Worm (Caenorhabditis elegans) whole organism, L2 larva: Measurements from ENCODE around the gene F19C7.4.
A peak's percentile ranks its signal among the peaks of the same experiment; 100 is the strongest.

ENCODE experiments used
- C34F6.9 ChIP-seq: fragments of 150-350 bp; optimal IDR thresholded peaks from 2 replicates; lab custom pipeline; 2014; ENCODE audit warnings: missing biosample characterization, missing genetic modification characterization
- R02D3.7 ChIP-seq: fragments of 150-350 bp; optimal IDR thresholded peaks from 2 replicates; lab custom pipeline; 2014; ENCODE audit warnings: missing biosample characterization, missing genetic modification characterization
- Y55F3AM.14 ChIP-seq: fragments of 200-800 bp; sonication (Bioruptor generic); optimal IDR thresholded peaks from 2 replicates; lab custom pipeline; 2018; ENCODE audit warnings: mild to moderate bottlenecking, missing genetic modification characterization, missing compliant biosample characterization
- alr-1 ChIP-seq: fragments of 150-350 bp; optimal IDR thresholded peaks from 2 replicates; lab custom pipeline; 2014; ENCODE audit warnings: missing biosample characterization, missing genetic modification characterization
- aly-2 ChIP-seq: fragments of 150-350 bp; optimal IDR thresholded peaks from 2 replicates; lab custom pipeline; 2014; ENCODE audit warnings: missing biosample characterization, missing genetic modification characterization
- ama-1 ChIP-seq: fragments of 150-350 bp; optimal IDR thresholded peaks from 2 replicates; lab custom pipeline; 2018; ENCODE audit warnings: inconsistent platforms
- blmp-1 ChIP-seq: sonication (generic microtip); optimal IDR thresholded peaks from 2 replicates; lab custom pipeline; 2017; ENCODE audit warnings: missing genetic modification characterization, mild to moderate bottlenecking, missing compliant biosample characterization, antibody characterized with exemption, moderate library complexity; ENCODE audit not compliant: insufficient read depth
- crh-2 ChIP-seq: sonication (generic microtip); optimal IDR thresholded peaks from 2 replicates; lab custom pipeline; 2017; ENCODE audit warnings: missing biosample characterization, missing genetic modification characterization
- dmd-4 ChIP-seq: sonication (generic microtip); optimal IDR thresholded peaks from 2 replicates; lab custom pipeline; 2017; ENCODE audit warnings: missing biosample characterization, missing genetic modification characterization
- egl-27 ChIP-seq: sonication (generic microtip); optimal IDR thresholded peaks from 3 replicates; lab custom pipeline; 2017; ENCODE audit warnings: missing biosample characterization, missing genetic modification reagents, missing genetic modification characterization
- elt-1 ChIP-seq: fragments of 150-350 bp; optimal IDR thresholded peaks from 2 replicates; lab custom pipeline; 2014; ENCODE audit warnings: missing biosample characterization, missing genetic modification characterization
- elt-3 ChIP-seq: sonication (generic microtip); optimal IDR thresholded peaks from 2 replicates; lab custom pipeline; 2017; ENCODE audit warnings: missing biosample characterization, missing genetic modification characterization
- fos-1 ChIP-seq: fragments of 150-350 bp; optimal IDR thresholded peaks from 2 replicates; lab custom pipeline; 2014; ENCODE audit warnings: missing biosample characterization, missing genetic modification characterization
- lin-13 ChIP-seq: fragments of 150-350 bp; optimal IDR thresholded peaks from 2 replicates; lab custom pipeline; 2014; ENCODE audit warnings: missing biosample characterization, missing genetic modification reagents, missing genetic modification characterization
- mab-5 ChIP-seq: fragments of 150-350 bp; optimal IDR thresholded peaks from 2 replicates; lab custom pipeline; 2014; ENCODE audit warnings: missing biosample characterization, missing genetic modification characterization
- mbf-1 ChIP-seq: sonication (generic microtip); optimal IDR thresholded peaks from 2 replicates; lab custom pipeline; 2017; ENCODE audit warnings: missing biosample characterization, missing genetic modification characterization
- mdl-1 ChIP-seq, 2 experiments: fragments of 150-350 bp in 1 of 2; sonication (generic microtip) in 1 of 2; optimal IDR thresholded peaks; 2 replicates each; lab custom pipeline; 2017; ENCODE audit warnings: missing biosample characterization in 2 of 2, missing genetic modification characterization in 2 of 2
- nhr-10 ChIP-seq: sonication (generic microtip); optimal IDR thresholded peaks from 2 replicates; lab custom pipeline; 2017; ENCODE audit warnings: missing biosample characterization, missing genetic modification characterization
- nhr-11 ChIP-seq: fragments of 150-350 bp; optimal IDR thresholded peaks from 2 replicates; lab custom pipeline; 2014; ENCODE audit warnings: missing biosample characterization, missing genetic modification characterization
- nhr-12 ChIP-seq: fragments of 150-350 bp; optimal IDR thresholded peaks from 2 replicates; lab custom pipeline; 2014; ENCODE audit warnings: missing biosample characterization, missing genetic modification characterization
- nhr-21 ChIP-seq: fragments of 150-350 bp; optimal IDR thresholded peaks from 2 replicates; lab custom pipeline; 2014; ENCODE audit warnings: missing biosample characterization, missing genetic modification characterization
- nhr-6 ChIP-seq: fragments of 150-350 bp; optimal IDR thresholded peaks from 2 replicates; lab custom pipeline; 2014; ENCODE audit warnings: missing biosample characterization, missing genetic modification characterization
- nhr-77 ChIP-seq: fragments of 150-350 bp; optimal IDR thresholded peaks from 2 replicates; lab custom pipeline; 2014; ENCODE audit warnings: missing biosample characterization, missing genetic modification characterization
- peb-1 ChIP-seq: fragments of 150-350 bp; optimal IDR thresholded peaks from 2 replicates; lab custom pipeline; 2014; ENCODE audit warnings: missing biosample characterization, missing genetic modification characterization
- sem-4 ChIP-seq: fragments of 150-350 bp; optimal IDR thresholded peaks from 2 replicates; lab custom pipeline; 2014; ENCODE audit warnings: missing biosample characterization, missing genetic modification reagents, missing genetic modification characterization
- skn-1 ChIP-seq: sonication (generic microtip); optimal IDR thresholded peaks from 2 replicates; lab custom pipeline; 2017; ENCODE audit warnings: missing biosample characterization, missing genetic modification characterization
- sma-3 ChIP-seq: sonication (generic microtip); optimal IDR thresholded peaks from 2 replicates; lab custom pipeline; 2016; ENCODE audit warnings: missing genetic modification reagents, missing genetic modification characterization, missing compliant biosample characterization
- sma-9 ChIP-seq, 2 experiments: fragments of 150-350 bp in 1 of 2; sonication (generic microtip) in 1 of 2; optimal IDR thresholded peaks; 2 replicates each; lab custom pipeline; 2014 to 2016; ENCODE audit warnings: missing genetic modification characterization in 2 of 2, mild to moderate bottlenecking in 1 of 2, missing biosample characterization in 1 of 2, missing compliant biosample characterization in 1 of 2, missing genetic modification reagents in 1 of 2, moderate library complexity in 1 of 2
- snpc-4 ChIP-seq: fragments of 150-350 bp; optimal IDR thresholded peaks from 2 replicates; lab custom pipeline; 2014; ENCODE audit warnings: missing biosample characterization, missing genetic modification characterization
- unc-39 ChIP-seq: fragments of 150-350 bp; optimal IDR thresholded peaks from 2 replicates; lab custom pipeline; 2014; ENCODE audit warnings: missing biosample characterization, missing genetic modification characterization
- unc-55 ChIP-seq: fragments of 150-350 bp; sonication (generic microtip); optimal IDR thresholded peaks from 3 replicates; lab custom pipeline; 2014; ENCODE audit warnings: missing biosample characterization, missing genetic modification reagents, missing genetic modification characterization
- unc-62 ChIP-seq: fragments of 150-350 bp; optimal IDR thresholded peaks from 2 replicates; lab custom pipeline; 2014; ENCODE audit warnings: missing biosample characterization, missing genetic modification reagents, missing genetic modification characterization
- zag-1 ChIP-seq: fragments of 150-350 bp; optimal IDR thresholded peaks from 2 replicates; lab custom pipeline; 2014; ENCODE audit warnings: missing biosample characterization, missing genetic modification characterization
- ztf-11 ChIP-seq: sonication (generic microtip); optimal IDR thresholded peaks from 2 replicates; lab custom pipeline; 2017; ENCODE audit warnings: missing biosample characterization, missing genetic modification characterization
- ztf-4 ChIP-seq: fragments of 150-350 bp; optimal IDR thresholded peaks from 2 replicates; lab custom pipeline; 2014; ENCODE audit warnings: missing biosample characterization, missing genetic modification characterization

The F19C7.4 gene

ce11 chrIV:4640941-4641340, 38.3 kb downstream of the F19C7.4 start:
- no peak for TF ChIP-seq mbf-1
- peak; percentile 85 for TF ChIP-seq blmp-1 (tag; lab: Kevin White, UChicago)
- TF ChIP-seq fos-1 (tag; lab: Kevin White, UChicago): peak; percentile 0
- no peak for TF ChIP-seq zag-1 (tag; lab: Kevin White, UChicago)
- no peak for TF ChIP-seq ama-1 (lab: Kevin White, UChicago)
- TF ChIP-seq C34F6.9 (tag; lab: Kevin White, UChicago): no peak
- TF ChIP-seq nhr-21 (tag; lab: Kevin White, UChicago): no peak
- TF ChIP-seq nhr-12 (tag; lab: Kevin White, UChicago): no peak
- no peak for TF ChIP-seq crh-2
- no peak for TF ChIP-seq sma-3 (GFP tag; lab: Kevin White, UChicago)
- peak; percentile 45 for TF ChIP-seq sma-9 (GFP tag; optimal IDR thresholded peaks at IDR 0.05; lab: Kevin White, UChicago)
- no peak for TF ChIP-seq sma-9 (tag; optimal IDR thresholded peaks at IDR 0.05; lab: Kevin White, UChicago)
- no peak for TF ChIP-seq alr-1 (tag; lab: Kevin White, UChicago)
- TF ChIP-seq R02D3.7 (tag; lab: Kevin White, UChicago): no peak
- no peak for TF ChIP-seq mdl-1 (tag; optimal IDR thresholded peaks at IDR 0.05; lab: Kevin White, UChicago)
- no peak for TF ChIP-seq ztf-4 (tag; lab: Kevin White, UChicago)
- no peak for TF ChIP-seq unc-62
- TF ChIP-seq, all 48 proteins: peak for 3

ce11 chrIV:4643577-4643976, 40.9 kb downstream of the F19C7.4 start:
- TF ChIP-seq nhr-21 (tag; lab: Kevin White, UChicago): no peak
- TF ChIP-seq aly-2 (tag; lab: Kevin White, UChicago): no peak
- peak; percentile 20 for TF ChIP-seq sem-4
- TF ChIP-seq lin-13 (GFP tag; lab: Kevin White, UChicago): no peak
- TF ChIP-seq zag-1 (tag; lab: Kevin White, UChicago): no peak

- TF ChIP-seq elt-1 (no peak), mdl-1 (tag; optimal IDR thresholded peaks at IDR 0.05; lab: Kevin White, UChicago) (no peak), egl-27 (tag; lab: Kevin White, UChicago) (no peak), nhr-77 (tag; lab: Kevin White, UChicago) (no peak), nhr-6 (tag; lab: Kevin White, UChicago) (no peak), nhr-21 (tag; lab: Kevin White, UChicago) (no peak), Y55F3AM.14 (GFP tag; lab: Kevin White, UChicago) (no peak)
Measured at ce11 chrIV:4645243-4645642, 42.6 kb downstream of the F19C7.4 start.

ce11 chrIV:4647385-4647784, 44.7 kb downstream of the F19C7.4 start, which contains the start of gene F29B9.8:
Gene F29B9.8 (plus strand): TSS chrIV:4647685.
- TF ChIP-seq aly-2 (tag; lab: Kevin White, UChicago): no peak
- TF ChIP-seq C34F6.9 (tag; lab: Kevin White, UChicago): no peak
- TF ChIP-seq elt-3 (tag; lab: Kevin White, UChicago): no peak
- TF ChIP-seq dmd-4: no peak
- TF ChIP-seq egl-27 (tag; lab: Kevin White, UChicago): no peak
- no peak for TF ChIP-seq nhr-10 (tag; lab: Kevin White, UChicago)
- no peak for TF ChIP-seq mdl-1 (tag; optimal IDR thresholded peaks at IDR 0.05; lab: Kevin White, UChicago)
- TF ChIP-seq unc-39: no peak
- TF ChIP-seq crh-2: no peak
- no peak for TF ChIP-seq peb-1 (tag; lab: Kevin White, UChicago)
- TF ChIP-seq mab-5 (tag; lab: Kevin White, UChicago): no peak
- no peak for TF ChIP-seq ztf-11 (tag; lab: Kevin White, UChicago)
- TF ChIP-seq blmp-1 (tag; lab: Kevin White, UChicago): no peak
- no peak for TF ChIP-seq R02D3.7 (tag; lab: Kevin White, UChicago)

ce11 chrIV:4649460-4649859, 46.8 kb downstream of the F19C7.4 start, which contains the start of gene F29B9.7:
Gene F29B9.7 (plus strand): TSS chrIV:4649760.
- TF ChIP-seq nhr-11 (tag; lab: Kevin White, UChicago): no peak
- no peak for TF ChIP-seq nhr-12 (tag; lab: Kevin White, UChicago)
- TF ChIP-seq snpc-4: no peak
- TF ChIP-seq crh-2: no peak
- no peak for TF ChIP-seq skn-1
- no peak for TF ChIP-seq unc-55
- no peak for TF ChIP-seq sem-4
